1 fruit fly cellular context compared by ENCODE assay signal in genomic region chr3R:26128442-26129003, dm6.
A peak's percentile ranks its signal among the peaks of the same experiment; 100 is the strongest.
TF ChIP-seq lines count a peak whose summit lies in the region.

No protein-coding gene starts in this region.

TF ChIP-seq in whole organism, embryonic, 481 proteins besides CTCF, POLR2A, EP300 and RAD21 (continued from another document):
- TF ChIP-seq fd3F (GFP tag; optimal IDR thresholded peaks at IDR 0.05; lab: Kevin White, UChicago): no peak
- peak; percentile 37 for TF ChIP-seq gem (tag; optimal IDR thresholded peaks at IDR 0.05; lab: Kevin White, UChicago)
- TF ChIP-seq gt (GFP tag; IDR thresholded peaks at IDR 0.05; lab: Robert Waterston, UW): no peak
